Fruit fly (Drosophila melanogaster) whole organism, embryonic: Measurements from ENCODE around the gene CG32170.

Experiments
- Antp ChIP-seq: fragments of 200-800 bp; sonication (Bioruptor generic); optimal IDR thresholded peaks from 3 replicates; lab custom pipeline; 2016; ENCODE audit warnings: missing biosample characterization, missing genetic modification characterization
- CG1024 ChIP-seq: fragments of 200-800 bp; sonication (Bioruptor generic); IDR thresholded peaks from 2 replicates; pipeline ENCODE4 v1.3.6; 2022; ENCODE audit warnings: missing biosample characterization, missing genetic modification characterization
- CG11560 ChIP-seq: fragments of 200-800 bp; sonication (Bioruptor generic); IDR thresholded peaks from 3 replicates; pipeline ENCODE4 v1.3.6; 2022; ENCODE audit warnings: missing biosample characterization, missing genetic modification characterization
- CG11695 ChIP-seq: fragments of 200-800 bp; sonication (Bioruptor generic); IDR thresholded peaks from 3 replicates; pipeline ENCODE4 v1.3.6; 2022; ENCODE audit warnings: missing biosample characterization, missing genetic modification characterization
- CG12391 ChIP-seq: fragments of 200-800 bp; sonication (Bioruptor generic); optimal IDR thresholded peaks from 3 replicates; lab custom pipeline; 2018; ENCODE audit warnings: missing biosample characterization, mild to moderate bottlenecking, missing genetic modification characterization, moderate library complexity
- CG14667 ChIP-seq: fragments of 200-800 bp; sonication (Bioruptor generic); IDR thresholded peaks from 2 replicates; pipeline ENCODE4 v1.3.6; 2022; ENCODE audit warnings: missing biosample characterization, missing genetic modification characterization
- CG14710 ChIP-seq: fragments of 200-800 bp; sonication (Bioruptor generic); optimal IDR thresholded peaks from 3 replicates; lab custom pipeline; 2019; ENCODE audit warnings: missing biosample characterization, mild to moderate bottlenecking, missing genetic modification characterization, moderate library complexity
- CG16863 ChIP-seq: fragments of 200-800 bp; sonication (Bioruptor generic); optimal IDR thresholded peaks from 3 replicates; lab custom pipeline; 2016; ENCODE audit warnings: missing biosample characterization, missing genetic modification characterization
- CG17186 ChIP-seq: fragments of 200-800 bp; sonication (Bioruptor generic); optimal IDR thresholded peaks from 3 replicates; lab custom pipeline; 2017; ENCODE audit warnings: missing biosample characterization, missing genetic modification reagents, missing genetic modification characterization
- CG17568 ChIP-seq: fragments of 200-800 bp; sonication (Bioruptor generic); optimal IDR thresholded peaks from 2 replicates; lab custom pipeline; 2018; ENCODE audit warnings: missing biosample characterization, mild to moderate bottlenecking, missing genetic modification characterization, moderate library complexity
- CG2678 ChIP-seq: fragments of 200-800 bp; sonication (Bioruptor generic); optimal IDR thresholded peaks from 3 replicates; lab custom pipeline; 2019; ENCODE audit warnings: missing biosample characterization, mild to moderate bottlenecking, missing genetic modification characterization, moderate library complexity
- CG3065 ChIP-seq: fragments of 200-800 bp; sonication (Bioruptor generic); optimal IDR thresholded peaks from 2 replicates; lab custom pipeline; 2016; ENCODE audit warnings: missing biosample characterization, missing genetic modification characterization
- CG31441 ChIP-seq: fragments of 200-800 bp; sonication (Bioruptor generic); IDR thresholded peaks from 2 replicates; pipeline ENCODE4 v1.3.6; 2022; ENCODE audit warnings: missing biosample characterization, missing genetic modification characterization
- CG3163 ChIP-seq: fragments of 200-800 bp; sonication (Bioruptor generic); optimal IDR thresholded peaks from 3 replicates; lab custom pipeline; 2016; ENCODE audit warnings: missing biosample characterization, missing genetic modification characterization
- CG32767 ChIP-seq: fragments of 200-800 bp; sonication (Bioruptor generic); IDR thresholded peaks from 2 replicates; pipeline ENCODE4 v1.3.6; 2022; ENCODE audit warnings: missing biosample characterization, missing genetic modification characterization
- CG3281 ChIP-seq: fragments of 200-800 bp; sonication (Bioruptor generic); optimal IDR thresholded peaks from 3 replicates; lab custom pipeline; 2017; ENCODE audit warnings: missing biosample characterization, mild to moderate bottlenecking, missing genetic modification characterization
- CG42726 ChIP-seq: fragments of 200-800 bp; sonication (Bioruptor generic); IDR thresholded peaks from 2 replicates; pipeline ENCODE4 v1.3.6; 2022; ENCODE audit warnings: missing biosample characterization, missing genetic modification characterization; ENCODE audit not compliant: partially characterized antibody
- CG4424 ChIP-seq: fragments of 200-800 bp; sonication (Bioruptor generic); optimal IDR thresholded peaks from 3 replicates; lab custom pipeline; 2016; ENCODE audit warnings: missing biosample characterization, missing genetic modification characterization
- CG7745 ChIP-seq: fragments of 200-800 bp; sonication (Bioruptor generic); optimal IDR thresholded peaks from 2 replicates; lab custom pipeline; 2018; ENCODE audit warnings: missing biosample characterization, mild to moderate bottlenecking, missing genetic modification characterization, moderate library complexity
- CG7839 ChIP-seq: fragments of 200-800 bp; sonication (Bioruptor generic); optimal IDR thresholded peaks from 3 replicates; lab custom pipeline; 2018; ENCODE audit warnings: missing biosample characterization, mild to moderate bottlenecking, missing genetic modification characterization, moderate library complexity
- CG8478 ChIP-seq: fragments of >200 bp; optimal IDR thresholded peaks from 2 replicates; lab custom pipeline; 2018
- CG9932 ChIP-seq: fragments of 200-800 bp; sonication (Bioruptor generic); IDR thresholded peaks from 2 replicates; pipeline ENCODE4 v1.3.6; 2022; ENCODE audit warnings: missing biosample characterization, missing genetic modification characterization
- CTCF ChIP-seq: fragments of 200-800 bp; sonication (Bioruptor generic); optimal IDR thresholded peaks from 2 replicates; lab custom pipeline; 2017; ENCODE audit warnings: missing biosample characterization, mild to moderate bottlenecking, missing genetic modification characterization, moderate library complexity
- CkIIα-i1 ChIP-seq: fragments of 200-800 bp; sonication (Bioruptor generic); IDR thresholded peaks from 2 replicates; pipeline ENCODE4 v1.3.6; 2022; ENCODE audit warnings: missing biosample characterization, missing genetic modification characterization
- Gug ChIP-seq: fragments of 200-800 bp; sonication (Bioruptor generic); IDR thresholded peaks from 4 replicates; pipeline ENCODE4 v1.3.6; 2022; ENCODE audit warnings: missing biosample characterization, missing genetic modification characterization
- HLH4C ChIP-seq: fragments of 200-800 bp; sonication (Bioruptor generic); IDR thresholded peaks from 3 replicates; pipeline ENCODE4 v1.3.6; 2022; ENCODE audit warnings: missing biosample characterization, missing genetic modification characterization; ENCODE audit not compliant: partially characterized antibody
- Lhr ChIP-seq: fragments of 200-800 bp; sonication (Bioruptor generic); optimal IDR thresholded peaks from 3 replicates; lab custom pipeline; 2017; ENCODE audit warnings: mild to moderate bottlenecking, missing biosample characterization, missing genetic modification reagents, missing genetic modification characterization
- NC2α ChIP-seq: fragments of 200-800 bp; sonication (Bioruptor generic); optimal IDR thresholded peaks from 2 replicates; lab custom pipeline; 2016; ENCODE audit warnings: missing biosample characterization, missing genetic modification characterization
- NFAT ChIP-seq: fragments of 200-800 bp; sonication (Bioruptor generic); IDR thresholded peaks from 2 replicates; pipeline ENCODE4 v1.3.6; 2022; ENCODE audit warnings: missing biosample characterization, missing genetic modification characterization
- Nf-YC ChIP-seq: fragments of 200-800 bp; optimal IDR thresholded peaks from 3 replicates; lab custom pipeline; 2019; ENCODE audit warnings: missing biosample characterization, mild to moderate bottlenecking, missing genetic modification characterization, moderate library complexity
- Rfx ChIP-seq: fragments of 200-800 bp; sonication (Bioruptor generic); IDR thresholded peaks from 2 replicates; pipeline ENCODE4 v1.3.6; 2022; ENCODE audit warnings: missing biosample characterization, missing genetic modification characterization
- Spps ChIP-seq: fragments of 200-800 bp; sonication (Bioruptor generic); optimal IDR thresholded peaks from 2 replicates; lab custom pipeline; 2018; ENCODE audit warnings: missing biosample characterization, mild to moderate bottlenecking, missing genetic modification characterization
- Trl ChIP-seq, 3 experiments: fragments of >200 bp in 2 of 3; fragments of 200-800 bp in 1 of 3; sonication (Bioruptor generic) in 1 of 3; optimal IDR thresholded peaks; 2 replicates in 1 of 3; 3 replicates in 2 of 3; lab custom pipeline; 2016 to 2017; ENCODE audit warnings: missing biosample characterization in 1 of 3, missing genetic modification characterization in 1 of 3
- Xbp1 ChIP-seq: fragments of 200-800 bp; sonication (Bioruptor generic); optimal IDR thresholded peaks from 3 replicates; lab custom pipeline; 2016; ENCODE audit warnings: missing biosample characterization, mild to moderate bottlenecking, missing genetic modification characterization
- az2 ChIP-seq: fragments of 200-800 bp; sonication (Bioruptor generic); optimal IDR thresholded peaks from 3 replicates; lab custom pipeline; 2016; ENCODE audit warnings: missing biosample characterization, missing genetic modification characterization
- cg ChIP-seq: fragments of 200-800 bp; sonication (Bioruptor generic); optimal IDR thresholded peaks from 3 replicates; lab custom pipeline; 2019; ENCODE audit warnings: missing biosample characterization, mild to moderate bottlenecking, missing genetic modification characterization, moderate library complexity
- cwo ChIP-seq: fragments of 200-800 bp; sonication (Bioruptor generic); optimal IDR thresholded peaks from 3 replicates; lab custom pipeline; 2017; ENCODE audit warnings: missing biosample characterization, missing genetic modification characterization, mild to moderate bottlenecking, moderate library complexity, missing genetic modification reagents
- emc ChIP-seq: fragments of 200-800 bp; sonication (Bioruptor generic); optimal IDR thresholded peaks from 2 replicates; lab custom pipeline; 2016; ENCODE audit warnings: missing biosample characterization, missing genetic modification characterization
- gce ChIP-seq: fragments of 200-800 bp; sonication (Bioruptor generic); IDR thresholded peaks from 3 replicates; pipeline ENCODE4 v1.3.6; 2022; ENCODE audit warnings: missing biosample characterization, missing genetic modification characterization
- gsb ChIP-seq: fragments of 200-800 bp; sonication (Bioruptor generic); IDR thresholded peaks from 2 replicates; pipeline ENCODE4 v1.3.6; 2022; ENCODE audit warnings: missing biosample characterization, missing genetic modification characterization
- lab ChIP-seq: fragments of 200-800 bp; sonication (Bioruptor generic); optimal IDR thresholded peaks from 3 replicates; lab custom pipeline; 2017; ENCODE audit warnings: missing biosample characterization, missing genetic modification characterization, mild to moderate bottlenecking, moderate library complexity, missing genetic modification reagents
- otp ChIP-seq: fragments of 200-800 bp; sonication (Bioruptor generic); IDR thresholded peaks from 3 replicates; pipeline ENCODE4, ENCODE4 v1.3.6; 2022; ENCODE audit warnings: missing biosample characterization, missing genetic modification characterization
- sd ChIP-seq: fragments of 200-800 bp; sonication (Bioruptor generic); optimal IDR thresholded peaks from 3 replicates; lab custom pipeline; 2018; ENCODE audit warnings: missing biosample characterization, mild to moderate bottlenecking, missing genetic modification characterization, moderate library complexity
- sens-2 ChIP-seq: fragments of 200-800 bp; sonication (Bioruptor generic); IDR thresholded peaks from 2 replicates; pipeline ENCODE4 v1.3.6; 2022; ENCODE audit warnings: missing biosample characterization, missing genetic modification characterization
- sqz ChIP-seq: fragments of 200-800 bp; sonication (Bioruptor generic); optimal IDR thresholded peaks from 3 replicates; lab custom pipeline; 2018; ENCODE audit warnings: missing biosample characterization, mild to moderate bottlenecking, missing genetic modification characterization
- toy ChIP-seq: fragments of 200-800 bp; sonication (Bioruptor generic); IDR thresholded peaks from 2 replicates; pipeline ENCODE4 v1.3.6; 2022; ENCODE audit warnings: missing biosample characterization, missing genetic modification characterization
- trh ChIP-seq: fragments of 200-800 bp; sonication (Bioruptor generic); optimal IDR thresholded peaks from 2 replicates; lab custom pipeline; 2016; ENCODE audit warnings: missing biosample characterization, missing genetic modification characterization
- tup ChIP-seq: fragments of 200-800 bp; sonication (Bioruptor generic); optimal IDR thresholded peaks from 2 replicates; lab custom pipeline; 2016; ENCODE audit warnings: missing biosample characterization, mild to moderate bottlenecking, missing genetic modification characterization, moderate library complexity
- vvl ChIP-seq: fragments of 200-800 bp; sonication (Bioruptor generic); IDR thresholded peaks from 2 replicates; pipeline ENCODE4 v1.3.6; 2022; ENCODE audit warnings: missing biosample characterization, missing genetic modification characterization

CG32170 gene

DNA sequence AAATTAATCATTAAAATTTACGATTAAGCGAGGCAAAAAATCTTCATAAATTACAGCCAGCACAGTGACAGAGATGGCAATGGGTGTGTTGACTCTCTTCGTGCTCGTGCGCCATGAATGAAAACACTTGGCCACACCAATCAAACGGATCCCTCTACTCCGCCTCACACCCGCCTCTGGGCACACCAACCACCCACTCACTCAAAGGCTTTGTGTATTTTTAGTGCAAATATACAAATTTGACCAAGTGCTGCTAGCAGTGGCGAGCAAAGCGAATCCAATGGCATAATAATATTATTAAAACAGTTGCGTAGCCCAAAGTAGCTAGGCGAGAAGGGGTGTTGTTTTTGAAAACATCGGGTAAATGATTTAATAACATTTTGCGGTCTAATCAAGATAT is 12.4 kb downstream of the CG32170 start (continued):
- peak; percentile 19; the same call in 1 of the 2 replicates for TF ChIP-seq Rfx (GFP tag; lab: Robert Waterston, UW)
- TF ChIP-seq sens-2: no peak
- no peak for TF ChIP-seq CTCF (GFP tag; lab: Kevin White, UChicago)
- TF ChIP-seq lab: no peak
- TF ChIP-seq NFAT: no peak

dm6 chr3L:16890650-16891336 is 13.7 kb downstream of the CG32170 start:
- TF ChIP-seq CG7745 (no peak), cg (GFP tag; lab: Kevin White, UChicago) (peak; percentile 72), toy (GFP tag; lab: Robert Waterston, UW) (peak; percentile 63; the same call in 1 of the 2 replicates), Gug (GFP tag; lab: Robert Waterston, UW) (peak; percentile 78), vvl (GFP tag; lab: Robert Waterston, UW) (peak; percentile 97), Trl (optimal IDR thresholded peaks at IDR 0.05; lab: Kevin White, UChicago) (peak; percentile 35 to 50), Trl (GFP tag; optimal IDR thresholded peaks at IDR 0.05; lab: Kevin White, UChicago) (peak; percentile 86), HLH4C (no peak), cwo (GFP tag; lab: Kevin White, UChicago) (peak; percentile 81), Spps (tag; lab: Kevin White, UChicago) (peak; percentile 88), CG11560 (tag; lab: Robert Waterston, UW) (peak; percentile 71; the same call in 2 of the 3 replicates), otp (peak; percentile 93), CG42726 (GFP tag; lab: Robert Waterston, UW) (peak; percentile 17; the same call in 1 of the 2 replicates), trh (GFP tag; lab: Kevin White, UChicago) (peak; percentile 61), CG7839 (tag; lab: Kevin White, UChicago) (peak; percentile 92), tup (GFP tag; lab: Kevin White, UChicago) (peak; percentile 77), CG2678 (peak; percentile 90), az2 (GFP tag; lab: Kevin White, UChicago) (peak; percentile 93), Antp (GFP tag; lab: Kevin White, UChicago) (peak; percentile 88), emc (peak; percentile 13), Xbp1 (peak; percentile 93), CG14667 (peak; percentile 87), CG3163 (GFP tag; lab: Kevin White, UChicago) (peak; percentile 59), Nf-YC (tag; lab: Kevin White, UChicago) (peak; percentile 36), NC2α (peak; percentile 74), CG9932 (GFP tag; lab: Robert Waterston, UW) (peak; percentile 62), CkIIα-i1 (GFP tag; lab: Robert Waterston, UW) (peak; percentile 70; the same call in 1 of the 2 replicates), gce (peak; percentile 87), CG3065 (GFP tag; lab: Kevin White, UChicago) (peak; percentile 70), sqz (GFP tag; lab: Kevin White, UChicago) (peak; percentile 84), gsb (GFP tag; lab: Robert Waterston, UW) (peak; percentile 51), CG32767 (peak; percentile 87), CG3281 (GFP tag; lab: Kevin White, UChicago) (peak; percentile 29), CG16863 (GFP tag; lab: Kevin White, UChicago) (peak; percentile 91), CG11695 (GFP tag; lab: Robert Waterston, UW) (peak; percentile 90), sd (tag; lab: Kevin White, UChicago) (peak; percentile 25), CG4424 (peak; percentile 94), CG1024 (peak; percentile 89), CG14710 (tag; lab: Kevin White, UChicago) (peak; percentile 89), CG17568 (GFP tag; lab: Kevin White, UChicago) (peak; percentile 64), CG12391 (tag; lab: Kevin White, UChicago) (peak; percentile 93), CG31441 (GFP tag; lab: Robert Waterston, UW) (peak; percentile 95), CG8478 (lab: Kevin White, UChicago) (no peak), CG17186 (GFP tag; lab: Kevin White, UChicago) (peak; percentile 68), Lhr (peak; percentile 82)
